Worm (Caenorhabditis elegans) whole organism, L4 larva: ENCODE results near the gene pdhk-2.
A peak's percentile ranks its signal among the peaks of the same experiment; 100 is the strongest.

Experiments used
- F26F4.8 ChIP-seq: fragments of 200-800 bp; sonication (Bioruptor generic); conservative IDR thresholded peaks from 2 replicates; pipeline ENCODE4 v1.3.6; 2022; ENCODE audit warnings: missing genetic modification characterization, missing compliant biosample characterization
- R02D3.7 ChIP-seq: fragments of 150-350 bp; sonication (generic microtip); optimal IDR thresholded peaks from 3 replicates; lab custom pipeline; 2014; ENCODE audit warnings: missing biosample characterization, missing genetic modification characterization
- ZK546.5 ChIP-seq, 2 experiments: sonication (generic microtip); optimal IDR thresholded peaks; 2 replicates each; lab custom pipeline; 2017; ENCODE audit warnings: missing biosample characterization in 2 of 2, missing genetic modification characterization in 2 of 2
- aha-1 ChIP-seq: fragments of 150-350 bp; peaks from one replicate; lab custom pipeline; 2014; ENCODE audit warnings: missing biosample characterization, missing genetic modification characterization
- ama-1 ChIP-seq: fragments of 150-350 bp; optimal IDR thresholded peaks from 2 replicates; lab custom pipeline; 2014; ENCODE audit warnings: inconsistent platforms, mixed read lengths
- ceh-28 ChIP-seq: fragments of 150-350 bp; optimal IDR thresholded peaks from 2 replicates; lab custom pipeline; 2014; ENCODE audit warnings: missing biosample characterization, missing genetic modification reagents, missing genetic modification characterization
- ceh-82 ChIP-seq: sonication (generic microtip); optimal IDR thresholded peaks from 2 replicates; lab custom pipeline; 2017; ENCODE audit warnings: missing biosample characterization, missing genetic modification characterization
- daf-12 ChIP-seq: fragments of 150-350 bp; optimal IDR thresholded peaks from 2 replicates; lab custom pipeline; 2014; ENCODE audit warnings: missing biosample characterization, missing genetic modification reagents, missing genetic modification characterization
- daf-16 ChIP-seq, 3 experiments: sonication (generic microtip); optimal IDR thresholded peaks; 2 replicates each; lab custom pipeline; 2016 to 2017; ENCODE audit warnings: missing genetic modification characterization in 3 of 3, missing genetic modification reagents in 3 of 3, mild to moderate bottlenecking in 2 of 3, missing compliant biosample characterization in 2 of 3, missing biosample characterization in 1 of 3, moderate library complexity in 1 of 3
- daf-19 ChIP-seq: fragments of 200-800 bp; sonication (Bioruptor generic); conservative IDR thresholded peaks from 2 replicates; pipeline ENCODE4 v1.3.6; 2022; ENCODE audit warnings: missing genetic modification characterization, missing compliant biosample characterization
- dmd-8 ChIP-seq: fragments of 200-800 bp; sonication (Bioruptor generic); IDR thresholded peaks from 2 replicates; pipeline ENCODE4 v1.3.6; 2022; ENCODE audit warnings: missing genetic modification characterization, missing compliant biosample characterization
- dmd-9 ChIP-seq: fragments of 200-800 bp; sonication (Bioruptor generic); IDR thresholded peaks from 2 replicates; pipeline ENCODE4 v1.3.6; 2022; ENCODE audit warnings: missing genetic modification reagents, missing genetic modification characterization, missing compliant biosample characterization
- dpl-1 ChIP-seq: fragments of 150-350 bp; optimal IDR thresholded peaks from 2 replicates; lab custom pipeline; 2014; ENCODE audit warnings: missing biosample characterization, missing genetic modification reagents, missing genetic modification characterization
- dve-1 ChIP-seq: sonication (generic microtip); optimal IDR thresholded peaks from 2 replicates; lab custom pipeline; 2017; ENCODE audit warnings: antibody characterized with exemption, mild to moderate bottlenecking, missing genetic modification characterization, missing compliant biosample characterization; ENCODE audit not compliant: insufficient read depth
- hif-1 ChIP-seq, 2 experiments: sonication (generic microtip); optimal IDR thresholded peaks; 2 replicates each; lab custom pipeline; 2016 to 2017; ENCODE audit warnings: missing compliant biosample characterization in 2 of 2, missing genetic modification characterization in 2 of 2, missing genetic modification reagents in 2 of 2, missing genotype in 2 of 2, mild to moderate bottlenecking in 1 of 2
- hlh-30 ChIP-seq: sonication (generic microtip); optimal IDR thresholded peaks from 2 replicates; lab custom pipeline; 2017; ENCODE audit warnings: antibody characterized with exemption, mild to moderate bottlenecking, missing genetic modification characterization, missing compliant biosample characterization; ENCODE audit not compliant: insufficient read depth
- hmg-1.1 ChIP-seq: fragments of 200-800 bp; sonication (Bioruptor generic); IDR thresholded peaks from 2 replicates; pipeline ENCODE4 v1.3.6; 2022; ENCODE audit warnings: missing genetic modification reagents, missing genetic modification characterization, missing compliant biosample characterization
- lin-1 ChIP-seq: fragments of 200-800 bp; sonication (Bioruptor generic); IDR thresholded peaks from 2 replicates; pipeline ENCODE4 v1.3.6; 2022; ENCODE audit warnings: missing genetic modification reagents, missing genetic modification characterization, missing compliant biosample characterization
- lin-13 ChIP-seq: fragments of 150-350 bp; optimal IDR thresholded peaks from 2 replicates; lab custom pipeline; 2014; ENCODE audit warnings: missing biosample characterization, missing genetic modification reagents, missing genetic modification characterization
- lin-38 ChIP-seq: fragments of 200-800 bp; sonication (Bioruptor generic); IDR thresholded peaks from 2 replicates; pipeline ENCODE4 v1.3.6; 2022; ENCODE audit warnings: missing genetic modification reagents, missing genetic modification characterization, missing compliant biosample characterization
- lin-39 ChIP-seq: fragments of 150-350 bp; optimal IDR thresholded peaks from 2 replicates; lab custom pipeline; 2014; ENCODE audit warnings: missing biosample characterization, missing genetic modification reagents, missing genetic modification characterization
- lsy-2 ChIP-seq, 2 experiments: fragments of 150-350 bp in 1 of 2; sonication (generic microtip) in 1 of 2; optimal IDR thresholded peaks; 2 replicates each; lab custom pipeline; 2014 to 2017; ENCODE audit warnings: missing biosample characterization in 2 of 2, missing genetic modification characterization in 2 of 2
- madf-5 ChIP-seq, 2 experiments: fragments of 200-800 bp; sonication (Bioruptor generic); IDR thresholded peaks; 2 replicates each; pipeline ENCODE4 v1.3.6; 2022; ENCODE audit warnings: missing compliant biosample characterization in 2 of 2, missing genetic modification characterization in 2 of 2
- madf-9 ChIP-seq: fragments of 200-800 bp; sonication (Bioruptor generic); conservative IDR thresholded peaks from 2 replicates; pipeline ENCODE4 v1.3.6; 2022; ENCODE audit warnings: missing genetic modification reagents, missing genetic modification characterization, missing compliant biosample characterization
- mdt-29 ChIP-seq: fragments of 200-800 bp; sonication (Bioruptor generic); IDR thresholded peaks from 2 replicates; pipeline ENCODE4 v1.3.6; 2022; ENCODE audit warnings: missing genetic modification reagents, missing genetic modification characterization, missing compliant biosample characterization
- mep-1 ChIP-seq: fragments of 150-350 bp; sonication (generic microtip); optimal IDR thresholded peaks from 3 replicates; lab custom pipeline; 2014; ENCODE audit warnings: missing biosample characterization, missing genetic modification characterization
- mes-2 ChIP-seq: sonication (generic microtip); optimal IDR thresholded peaks from 2 replicates; lab custom pipeline; 2016; ENCODE audit warnings: missing genotype, mild to moderate bottlenecking, missing genetic modification characterization, missing compliant biosample characterization; ENCODE audit not compliant: poor library complexity, severe bottlenecking
- nhr-111 ChIP-seq: fragments of 200-800 bp; sonication (Bioruptor generic); optimal IDR thresholded peaks from 2 replicates; lab custom pipeline; 2018; ENCODE audit warnings: mild to moderate bottlenecking, missing genetic modification characterization, missing compliant biosample characterization
- nhr-28 ChIP-seq: fragments of 150-350 bp; optimal IDR thresholded peaks from 2 replicates; lab custom pipeline; 2014; ENCODE audit warnings: missing biosample characterization, missing genetic modification characterization
- nhr-41 ChIP-seq: fragments of 200-800 bp; sonication (Bioruptor generic); IDR thresholded peaks from 2 replicates; pipeline ENCODE4 v1.3.6; 2022; ENCODE audit warnings: missing genetic modification reagents, missing genetic modification characterization, missing compliant biosample characterization
- nhr-42 ChIP-seq: fragments of 200-800 bp; sonication (Bioruptor generic); IDR thresholded peaks from 2 replicates; pipeline ENCODE4 v1.3.6; 2022; ENCODE audit warnings: missing genetic modification characterization, missing compliant biosample characterization
- nhr-48 ChIP-seq: sonication (generic microtip); optimal IDR thresholded peaks from 2 replicates; lab custom pipeline; 2016; ENCODE audit warnings: mild to moderate bottlenecking, missing genetic modification characterization, missing compliant biosample characterization
- nhr-76 ChIP-seq: fragments of 150-350 bp; optimal IDR thresholded peaks from 2 replicates; lab custom pipeline; 2014; ENCODE audit warnings: missing biosample characterization, missing genetic modification characterization
- saeg-2 ChIP-seq: fragments of 200-800 bp; sonication (Bioruptor generic); IDR thresholded peaks from 2 replicates; pipeline ENCODE4 v1.3.6; 2022; ENCODE audit warnings: missing genetic modification reagents, missing genetic modification characterization, missing compliant biosample characterization
- snpc-1.2 ChIP-seq: fragments of 200-800 bp; sonication (Bioruptor generic); IDR thresholded peaks from 2 replicates; pipeline ENCODE4 v1.3.6; 2022; ENCODE audit warnings: missing genetic modification reagents, missing genetic modification characterization, missing compliant biosample characterization
- spr-3 ChIP-seq: fragments of 200-800 bp; sonication (Bioruptor generic); optimal IDR thresholded peaks from 2 replicates; lab custom pipeline; 2018; ENCODE audit warnings: mild to moderate bottlenecking, missing genetic modification characterization, missing compliant biosample characterization
- tag-97 ChIP-seq: fragments of 200-800 bp; sonication (Bioruptor generic); IDR thresholded peaks from 2 replicates; pipeline ENCODE4 v1.3.6; 2022; ENCODE audit warnings: missing genetic modification characterization, missing compliant biosample characterization
- tra-1 ChIP-seq: fragments of 200-800 bp; sonication (Bioruptor generic); IDR thresholded peaks from 2 replicates; pipeline ENCODE4 v1.3.6; 2022; ENCODE audit warnings: missing genetic modification reagents, missing genetic modification characterization, missing compliant biosample characterization
- zfp-3 ChIP-seq: fragments of 200-800 bp; sonication (Bioruptor generic); conservative IDR thresholded peaks from 2 replicates; pipeline ENCODE4 v1.3.6; 2022; ENCODE audit warnings: missing genetic modification reagents, missing genetic modification characterization, missing compliant biosample characterization
- zip-11 ChIP-seq: fragments of 200-800 bp; sonication (Bioruptor generic); IDR thresholded peaks from 2 replicates; pipeline ENCODE4 v1.3.6; 2022; ENCODE audit warnings: missing genetic modification characterization, missing compliant biosample characterization
- zip-2 ChIP-seq: fragments of 150-350 bp; optimal IDR thresholded peaks from 2 replicates; lab custom pipeline; 2014; ENCODE audit warnings: missing biosample characterization, missing genetic modification characterization

Gene pdhk-2

DNA sequence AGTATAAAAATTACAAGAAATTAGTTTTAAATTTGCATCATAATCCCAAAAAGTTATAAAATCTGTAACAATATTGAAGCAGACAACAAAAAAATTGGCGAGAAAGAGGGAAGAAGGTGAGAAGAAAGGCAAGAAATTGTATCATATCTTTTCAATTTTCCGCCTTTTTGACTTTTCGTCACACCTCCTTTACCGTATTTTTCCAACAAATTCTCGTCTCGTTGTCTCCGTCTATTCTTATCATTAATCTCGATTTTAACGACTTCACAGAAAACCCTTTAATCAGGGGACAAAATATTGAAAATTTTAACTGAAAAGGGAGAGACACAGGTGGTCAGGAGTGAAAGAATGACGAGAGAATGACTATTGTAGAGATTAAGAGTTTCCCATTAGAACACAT, 28.2 kb downstream of the pdhk-2 start:
- TF ChIP-seq dmd-8 = no peak
- TF ChIP-seq ZK546.5 (tag; optimal IDR thresholded peaks at IDR 0.05; lab: Kevin White, UChicago) = no peak
- TF ChIP-seq nhr-28 = peak; percentile 37
- TF ChIP-seq dmd-9 (GFP tag; lab: Robert Waterston, UW) = no peak
- TF ChIP-seq hlh-30 = peak; percentile 18
- no peak for TF ChIP-seq zip-11 (GFP tag; lab: Robert Waterston, UW)

DNA sequence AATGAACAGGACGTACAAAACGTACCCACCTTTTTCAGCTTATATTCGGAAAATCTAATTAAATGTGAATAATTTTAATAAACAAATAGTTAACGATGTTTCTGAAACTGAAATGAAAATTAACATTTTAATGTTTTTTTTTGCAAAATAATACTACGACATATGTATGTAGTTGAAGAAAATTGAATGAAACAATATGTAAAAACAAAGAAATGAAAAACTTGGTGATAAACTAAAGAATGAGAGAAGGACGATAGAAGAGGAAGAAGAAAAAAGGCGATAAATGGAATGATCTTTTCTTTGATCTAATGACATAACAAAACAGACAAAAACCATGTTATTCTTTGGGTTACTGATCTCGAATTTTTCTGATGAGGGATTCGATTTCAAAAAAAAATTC, 30.9 kb downstream of the pdhk-2 start, which contains the start of gene B0303.11:
TSS of gene B0303.11 (minus strand) at position 101 of the 400 bp plus-strand sequence.
- TF ChIP-seq zfp-3 (GFP tag; lab: Robert Waterston, UW) = no peak
- peak; percentile 18 for TF ChIP-seq aha-1
- no peak for TF ChIP-seq daf-16 (GFP tag; optimal IDR thresholded peaks at IDR 0.05; lab: Kevin White, UChicago)
- TF ChIP-seq daf-16 (tag; optimal IDR thresholded peaks at IDR 0.05; lab: Kevin White, UChicago) = no peak

- TF ChIP-seq tra-1 (GFP tag; lab: Robert Waterston, UW) (no peak), nhr-28 (peak; percentile 26), nhr-48 (tag; lab: Kevin White, UChicago) (peak; percentile 42)
Observed at ce11 chrIII:8709735-8710134, 31.5 kb downstream of the pdhk-2 start.

DNA sequence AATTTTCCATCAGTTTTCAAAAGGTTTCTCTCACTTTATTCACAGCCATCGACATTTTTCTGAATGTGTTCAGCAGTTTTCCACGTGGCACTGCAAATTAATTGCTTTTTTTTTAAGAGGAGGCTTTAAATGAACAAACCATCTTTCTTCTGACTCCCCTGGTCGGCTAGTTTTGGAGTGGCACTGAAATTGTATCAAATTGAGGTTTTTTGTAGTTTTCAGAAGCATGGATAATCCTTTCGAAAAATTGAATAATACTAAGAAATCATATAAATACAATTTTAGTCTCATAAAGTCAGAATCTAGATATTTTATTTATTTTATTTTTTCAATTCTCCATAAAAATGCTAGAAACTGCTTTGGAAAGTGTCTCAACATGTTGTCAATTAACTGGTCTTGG, 36.4 kb downstream of the pdhk-2 start, which contains the start of gene B0303.16:
TSS of gene B0303.16 (plus strand) at position 301 of the 400 bp plus-strand sequence.
- TF ChIP-seq zip-2 (tag; lab: Kevin White, UChicago) (no peak), mep-1 (tag; lab: Kevin White, UChicago) (no peak), ama-1 (lab: Kevin White, UChicago) (no peak), mes-2 (no peak)

DNA sequence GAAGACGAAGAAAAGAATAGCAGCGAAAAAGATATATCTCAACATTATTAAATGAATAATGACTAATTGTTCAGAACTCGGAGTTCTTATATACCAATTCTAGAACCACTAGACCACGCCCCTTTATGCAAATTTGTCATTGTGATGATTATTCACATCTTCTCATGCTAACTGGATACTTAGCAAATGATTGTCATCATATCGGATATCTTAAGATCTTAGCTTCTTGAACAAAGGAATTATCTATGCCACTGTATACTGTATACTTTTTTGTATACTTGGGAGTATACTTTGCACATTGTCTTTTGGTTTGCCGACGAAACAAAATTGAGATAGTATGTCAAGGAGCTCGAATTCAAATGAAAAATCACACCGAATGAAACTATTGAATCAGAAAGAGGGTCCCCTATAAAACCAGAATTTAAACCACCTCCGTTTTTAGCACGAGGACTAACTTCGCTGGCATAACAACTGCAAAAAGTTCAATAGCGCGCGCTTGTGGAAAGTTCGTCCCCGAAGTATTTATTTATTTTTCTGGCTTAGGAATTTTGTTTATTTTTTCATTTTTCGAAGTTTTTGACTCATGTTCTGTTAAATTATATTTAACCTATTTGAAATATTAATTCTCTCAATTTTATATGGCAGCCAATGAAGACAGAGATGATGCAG, 40.8 kb downstream of the pdhk-2 start, which contains the start of the genes sdz-1 and vps-33.1:
TSS of gene sdz-1 (minus strand) at position 51 of the 669 bp plus-strand sequence.
TSS of gene vps-33.1 (plus strand) at position 639 of the 669 bp plus-strand sequence.
- TF ChIP-seq ceh-28 (tag; lab: Kevin White, UChicago) (no peak), snpc-1.2 (no peak), F26F4.8 (GFP tag; lab: Robert Waterston, UW) (no peak), daf-19 (GFP tag; lab: Robert Waterston, UW) (no peak), dpl-1 (GFP tag; lab: Kevin White, UChicago) (peak; percentile 77), ceh-82 (tag; lab: Kevin White, UChicago) (no peak), hlh-30 (peak; percentile 81), lin-1 (GFP tag; lab: Robert Waterston, UW) (no peak), mes-2 (peak; percentile 96), lin-38 (GFP tag; lab: Robert Waterston, UW) (peak; percentile 73), spr-3 (no peak), tag-97 (GFP tag; lab: Robert Waterston, UW) (no peak), zip-2 (tag; lab: Kevin White, UChicago) (no peak), saeg-2 (GFP tag; lab: Robert Waterston, UW) (no peak), nhr-111 (no peak), zip-11 (GFP tag; lab: Robert Waterston, UW) (no peak), nhr-41 (GFP tag; lab: Robert Waterston, UW) (no peak), madf-5 (GFP tag; IDR thresholded peaks at IDR 0.05; lab: Robert Waterston, UW) (no peak), mdt-29 (GFP tag; lab: Robert Waterston, UW) (no peak), lin-39 (tag; lab: Kevin White, UChicago) (no peak), dve-1 (tag; lab: Kevin White, UChicago) (peak; percentile 18), daf-12 (no peak), R02D3.7 (no peak), madf-9 (GFP tag; lab: Robert Waterston, UW) (no peak), lsy-2 (tag; optimal IDR thresholded peaks at IDR 0.05; lab: Kevin White, UChicago) (peak in 1 of 2 experiments; percentile 67), lin-13 (GFP tag; lab: Kevin White, UChicago) (no peak), dmd-8 (no peak), nhr-42 (GFP tag; lab: Robert Waterston, UW) (no peak), nhr-76 (tag; lab: Kevin White, UChicago) (no peak), nhr-28 (peak; percentile 4), mep-1 (tag; lab: Kevin White, UChicago) (no peak), hmg-1.1 (no peak), hif-1 (tag; optimal IDR thresholded peaks at IDR 0.05; lab: Kevin White, UChicago) (peak in 1 of 2 experiments; percentile 60)
